Fruit fly (Drosophila melanogaster): Measurements from ENCODE around the gene CG34338.

dm6 chrX:7746342-7746741 lies 22.2 kb upstream of the CG34338 start:
- TF ChIP-seq psq (optimal IDR thresholded peaks at IDR 0.05) = no peak
- no peak for TF ChIP-seq h (optimal IDR thresholded peaks at IDR 0.05)
- TF ChIP-seq ttk (optimal IDR thresholded peaks at IDR 0.05) = no peak
